Worm (Caenorhabditis elegans) whole organism, L2 larva: ENCODE results near the gene daf-5.
A peak's percentile ranks its signal among the peaks of the same experiment; 100 is the strongest.

Source experiments
- ZK546.5 ChIP-seq: sonication (generic microtip); optimal IDR thresholded peaks from 2 replicates; lab custom pipeline; 2017; ENCODE audit warnings: missing biosample characterization, missing genetic modification characterization
- aly-2 ChIP-seq: fragments of 150-350 bp; optimal IDR thresholded peaks from 2 replicates; lab custom pipeline; 2014; ENCODE audit warnings: missing biosample characterization, missing genetic modification characterization
- egl-27 ChIP-seq: sonication (generic microtip); optimal IDR thresholded peaks from 3 replicates; lab custom pipeline; 2017; ENCODE audit warnings: missing biosample characterization, missing genetic modification reagents, missing genetic modification characterization
- elt-1 ChIP-seq: fragments of 150-350 bp; optimal IDR thresholded peaks from 2 replicates; lab custom pipeline; 2014; ENCODE audit warnings: missing biosample characterization, missing genetic modification characterization
- elt-3 ChIP-seq: sonication (generic microtip); optimal IDR thresholded peaks from 2 replicates; lab custom pipeline; 2017; ENCODE audit warnings: missing biosample characterization, missing genetic modification characterization
- fos-1 ChIP-seq: fragments of 150-350 bp; optimal IDR thresholded peaks from 2 replicates; lab custom pipeline; 2014; ENCODE audit warnings: missing biosample characterization, missing genetic modification characterization
- gmeb-1 ChIP-seq: fragments of 150-350 bp; optimal IDR thresholded peaks from 2 replicates; lab custom pipeline; 2014; ENCODE audit warnings: missing biosample characterization, missing genetic modification characterization
- nhr-11 ChIP-seq: fragments of 150-350 bp; optimal IDR thresholded peaks from 2 replicates; lab custom pipeline; 2014; ENCODE audit warnings: missing biosample characterization, missing genetic modification characterization
- nhr-77 ChIP-seq: fragments of 150-350 bp; optimal IDR thresholded peaks from 2 replicates; lab custom pipeline; 2014; ENCODE audit warnings: missing biosample characterization, missing genetic modification characterization
- snpc-4 ChIP-seq: fragments of 150-350 bp; optimal IDR thresholded peaks from 2 replicates; lab custom pipeline; 2014; ENCODE audit warnings: missing biosample characterization, missing genetic modification characterization

DNA sequence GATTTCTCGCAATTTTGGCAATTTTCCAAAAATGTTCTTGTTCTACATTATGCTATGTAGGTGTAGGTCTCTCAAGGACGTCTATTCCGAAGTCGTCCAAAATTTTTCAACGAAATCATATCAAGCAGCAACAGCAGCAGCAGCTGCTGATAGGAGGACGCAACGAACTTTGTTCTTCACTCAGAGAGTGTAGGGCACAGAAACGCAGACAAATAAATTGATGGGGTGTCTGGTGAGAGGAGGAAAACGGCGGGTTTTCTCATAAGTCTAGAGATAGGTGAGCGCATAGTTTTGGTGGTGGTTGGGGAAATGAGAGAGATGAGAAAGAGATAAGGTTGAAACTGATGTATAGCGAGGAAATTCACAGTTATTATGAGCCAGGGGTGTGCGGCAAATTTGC is 3.0 kb downstream of the daf-5 start:
- TF ChIP-seq elt-3 (tag; lab: Kevin White, UChicago) = no peak
- TF ChIP-seq ZK546.5 (tag; lab: Kevin White, UChicago) = no peak
- no peak for TF ChIP-seq nhr-11 (tag; lab: Kevin White, UChicago)
- peak; percentile 6 for TF ChIP-seq snpc-4
- peak; percentile 54 for TF ChIP-seq egl-27
- TF ChIP-seq aly-2 (tag; lab: Kevin White, UChicago) = no peak
- no peak for TF ChIP-seq elt-1 (tag; lab: Kevin White, UChicago)
- TF ChIP-seq nhr-77 (tag; lab: Kevin White, UChicago) = no peak
- TF ChIP-seq gmeb-1 (tag; lab: Kevin White, UChicago) = no peak
- peak; percentile 83 for TF ChIP-seq fos-1 (tag; lab: Kevin White, UChicago)
